Worm (Caenorhabditis elegans): ENCODE results near the gene mrpl-18.

The mrpl-18 gene

ce11 chrIII:8125234-8125633 is 19.6 kb upstream of the mrpl-18 start (continued):
- TF ChIP-seq snpc-4 (tag; optimal IDR thresholded peaks at IDR 0.05) (no peak), irx-1 (tag; optimal IDR thresholded peaks at IDR 0.05) (peak; percentile 16)

- TF ChIP-seq ceh-82 (tag; optimal IDR thresholded peaks at IDR 0.05): peak in 1 of 3 experiments; percentile 8
- TF ChIP-seq sox-4 (tag; optimal IDR thresholded peaks at IDR 0.05): no peak
- peak; percentile 29 for TF ChIP-seq swsn-7 (tag; optimal IDR thresholded peaks at IDR 0.05)
- TF ChIP-seq mab-9 (GFP tag; IDR thresholded peaks at IDR 0.05): no peak
- TF ChIP-seq mdl-1 (tag; optimal IDR thresholded peaks at IDR 0.05): peak in 1 of 2 experiments; percentile 29
- TF ChIP-seq ztf-4 (tag; optimal IDR thresholded peaks at IDR 0.05): no peak
- TF ChIP-seq lin-14 (GFP tag; optimal IDR thresholded peaks at IDR 0.05): peak; percentile 71
- TF ChIP-seq efl-1 (optimal IDR thresholded peaks at IDR 0.05): peak in 1 of 2 experiments; percentile 23
- TF ChIP-seq efl-1 (GFP tag; optimal IDR thresholded peaks at IDR 0.05 in 1 of 2): no peak
- TF ChIP-seq ceh-63 (GFP tag; optimal IDR thresholded peaks at IDR 0.05): no peak
- TF ChIP-seq elt-3 (tag; optimal IDR thresholded peaks at IDR 0.05): no peak
- peak; percentile 34 for TF ChIP-seq snu-23 (GFP tag; optimal IDR thresholded peaks at IDR 0.05)
- TF ChIP-seq tbx-2 (tag; optimal IDR thresholded peaks at IDR 0.05): peak; percentile 3
- peak; percentile 25 to 52 for TF ChIP-seq lsy-2 (tag; optimal IDR thresholded peaks at IDR 0.05)
- peak; percentile 6 to 20 for TF ChIP-seq lin-35 (GFP tag; optimal IDR thresholded peaks at IDR 0.05)
- TF ChIP-seq nhr-71 (tag; optimal IDR thresholded peaks at IDR 0.05): peak; percentile 4
- TF ChIP-seq dsc-1 (tag; optimal IDR thresholded peaks at IDR 0.05): peak; percentile 24
- TF ChIP-seq rnt-1 (tag; optimal IDR thresholded peaks at IDR 0.05): peak; percentile 1
- peak; percentile 15 for TF ChIP-seq nhr-20 (tag; optimal IDR thresholded peaks at IDR 0.05)
- TF ChIP-seq blmp-1 (tag; optimal IDR thresholded peaks at IDR 0.05): peak; percentile 19
- peak; percentile 47 for TF ChIP-seq mep-1 (tag; optimal IDR thresholded peaks at IDR 0.05)
Observed at ce11 chrIII:8126978-8127377, 17.8 kb upstream of the mrpl-18 start.

- TF ChIP-seq nhr-28 (tag; optimal IDR thresholded peaks at IDR 0.05): no peak
- peak in 1 of 2 experiments; percentile 28 for TF ChIP-seq lsy-2 (tag; optimal IDR thresholded peaks at IDR 0.05)
Observed at ce11 chrIII:8129195-8129594, 15.6 kb upstream of the mrpl-18 start.

- TF ChIP-seq nhr-85 (tag) (peak; percentile 95), F16B12.6 (tag; optimal IDR thresholded peaks at IDR 0.05) (peak; percentile 53), unc-130 (tag; optimal IDR thresholded peaks at IDR 0.05) (peak; percentile 95), fkh-4 (tag; optimal IDR thresholded peaks at IDR 0.05; ENCODE audit: borderline replicate concordance) (no peak), nhr-28 (tag; optimal IDR thresholded peaks at IDR 0.05) (no peak), tbx-2 (tag; optimal IDR thresholded peaks at IDR 0.05) (peak; percentile 83), hpl-2 (GFP tag; optimal IDR thresholded peaks at IDR 0.05) (peak; percentile 9), nhr-12 (tag; optimal IDR thresholded peaks at IDR 0.05) (no peak), dpl-1 (GFP tag; optimal IDR thresholded peaks at IDR 0.05) (peak; percentile 75 to 80 (median 78)), sptf-1 (tag; optimal IDR thresholded peaks at IDR 0.05) (no peak), ces-1 (GFP tag; optimal IDR thresholded peaks at IDR 0.05) (no peak), blmp-1 (tag; optimal IDR thresholded peaks at IDR 0.05) (peak; percentile 72), nhr-237 (tag; optimal IDR thresholded peaks at IDR 0.05) (peak; percentile 57), xbp-1 (tag; optimal IDR thresholded peaks at IDR 0.05) (peak; percentile 81), zag-1 (tag; optimal IDR thresholded peaks at IDR 0.05) (no peak), unc-30 (tag; optimal IDR thresholded peaks at IDR 0.05) (no peak), fos-1 (tag; optimal IDR thresholded peaks at IDR 0.05) (peak; percentile 76), lin-35 (GFP tag; optimal IDR thresholded peaks at IDR 0.05) (peak; percentile 84 to 89), elt-3 (tag; optimal IDR thresholded peaks at IDR 0.05) (peak in 2 of 6 experiments; percentile 41 to 73), nhr-71 (tag; optimal IDR thresholded peaks at IDR 0.05) (peak; percentile 92), ztf-4 (tag; optimal IDR thresholded peaks at IDR 0.05) (peak; percentile 68), fkh-10 (GFP tag; optimal IDR thresholded peaks at IDR 0.05) (no peak), ceh-8 (GFP tag; optimal IDR thresholded peaks at IDR 0.05) (no peak), grh-1 (GFP tag; IDR thresholded peaks at IDR 0.05) (peak; percentile 64), elt-2 (tag; optimal IDR thresholded peaks at IDR 0.05) (peak; percentile 5), lin-39 (tag; optimal IDR thresholded peaks at IDR 0.05) (peak; percentile 69), rnt-1 (tag; optimal IDR thresholded peaks at IDR 0.05) (peak; percentile 86), nhr-90 (tag; optimal IDR thresholded peaks at IDR 0.05; ENCODE audit: poor library complexity) (peak; percentile 82), lsy-2 (tag; optimal IDR thresholded peaks at IDR 0.05) (peak; percentile 99), efl-1 (optimal IDR thresholded peaks at IDR 0.05) (peak; percentile 87 to 91), efl-1 (GFP tag; optimal IDR thresholded peaks at IDR 0.05 in 1 of 2) (peak; percentile 77 to 97), unc-86 (tag; optimal IDR thresholded peaks at IDR 0.05) (peak; percentile 74)
Observed at ce11 chrIII:8130177-8130902, 14.5 kb upstream of the mrpl-18 start, which contains the start of the genes rpl-21 and C14B9.10. Gene rpl-21 (minus strand): TSS chrIII:8130227. Gene C14B9.10 (plus strand): TSS chrIII:8130852.

Data from whole organism, L1 larva.